Fruit fly (Drosophila melanogaster) whole organism, embryonic: ENCODE measurements around the gene rno.
A peak's percentile ranks its signal among the peaks of the same experiment; 100 is the strongest.

Source experiments
- Atf-2 ChIP-seq: fragments of 200-800 bp; sonication (Bioruptor generic); optimal IDR thresholded peaks from 2 replicates; lab custom pipeline; 2016; ENCODE audit warnings: missing biosample characterization, missing genetic modification characterization
- B-H2 ChIP-seq: fragments of 200-800 bp; sonication (Bioruptor generic); optimal IDR thresholded peaks from 2 replicates; lab custom pipeline; 2018; ENCODE audit warnings: missing biosample characterization, mild to moderate bottlenecking, missing genetic modification characterization
- BEAF-32 ChIP-seq: fragments of 200-800 bp; sonication (Bioruptor generic); optimal IDR thresholded peaks from 3 replicates; lab custom pipeline; 2017; ENCODE audit warnings: missing biosample characterization, missing genetic modification characterization, mild to moderate bottlenecking, moderate library complexity, missing genetic modification reagents
- CG10654 ChIP-seq: fragments of 200-800 bp; sonication (Bioruptor generic); optimal IDR thresholded peaks from 2 replicates; lab custom pipeline; 2016; ENCODE audit warnings: missing biosample characterization, missing genetic modification characterization
- CG11093 ChIP-seq: fragments of 200-800 bp; sonication (Bioruptor generic); IDR thresholded peaks from 3 replicates; pipeline ENCODE4 v1.3.6; 2022; ENCODE audit warnings: missing biosample characterization, missing genetic modification characterization
- CG11456 ChIP-seq: fragments of 200-800 bp; sonication (Bioruptor generic); IDR thresholded peaks from 3 replicates; pipeline ENCODE4 v1.3.6; 2022; ENCODE audit warnings: missing biosample characterization, missing genetic modification characterization
- CG14965 ChIP-seq: fragments of 200-800 bp; sonication (Bioruptor generic); optimal IDR thresholded peaks from 2 replicates; lab custom pipeline; 2016; ENCODE audit warnings: missing biosample characterization, missing genetic modification characterization, borderline replicate concordance
- CG15479 ChIP-seq: fragments of 200-800 bp; sonication (Bioruptor generic); optimal IDR thresholded peaks from 3 replicates; lab custom pipeline; 2019; ENCODE audit warnings: missing biosample characterization, mild to moderate bottlenecking, missing genetic modification characterization, moderate library complexity
- CG18619 ChIP-seq: fragments of 200-800 bp; sonication (Bioruptor generic); optimal IDR thresholded peaks from 3 replicates; lab custom pipeline; 2017; ENCODE audit warnings: missing biosample characterization, mild to moderate bottlenecking, missing genetic modification characterization
- CG32532 ChIP-seq: fragments of 200-800 bp; sonication (Bioruptor generic); IDR thresholded peaks from 2 replicates; pipeline ENCODE4 v1.3.6; 2022; ENCODE audit warnings: missing biosample characterization, missing genetic modification characterization
- CG34376 ChIP-seq: fragments of 200-800 bp; sonication (Bioruptor generic); optimal IDR thresholded peaks from 2 replicates; lab custom pipeline; 2018; ENCODE audit warnings: missing biosample characterization, mild to moderate bottlenecking, missing genetic modification characterization
- CG7556 ChIP-seq: fragments of 200-800 bp; sonication (Bioruptor generic); optimal IDR thresholded peaks from 2 replicates; lab custom pipeline; 2017; ENCODE audit warnings: missing biosample characterization, mild to moderate bottlenecking, missing genetic modification characterization
- CG7987 ChIP-seq: fragments of 200-800 bp; sonication (Bioruptor generic); optimal IDR thresholded peaks from 2 replicates; lab custom pipeline; 2018; ENCODE audit warnings: missing biosample characterization, mild to moderate bottlenecking, missing genetic modification characterization, moderate library complexity
- CG8290 ChIP-seq, 3 experiments: fragments of 200-800 bp; sonication (Bioruptor generic); optimal IDR thresholded peaks; 2 replicates each; lab custom pipeline; 2016 to 2019; ENCODE audit warnings: missing biosample characterization in 3 of 3, missing genetic modification characterization in 3 of 3, mild to moderate bottlenecking in 2 of 3, moderate library complexity in 1 of 3
- CG8765 ChIP-seq: fragments of 200-800 bp; sonication (Bioruptor generic); IDR thresholded peaks from 2 replicates; pipeline ENCODE4 v1.3.6; 2022; ENCODE audit warnings: missing biosample characterization, missing genetic modification characterization
- Chrac-16 ChIP-seq: fragments of 200-800 bp; sonication (Bioruptor generic); optimal IDR thresholded peaks from 3 replicates; lab custom pipeline; 2016; ENCODE audit warnings: missing biosample characterization, missing genetic modification characterization
- CoRest ChIP-seq: fragments of 200-800 bp; sonication (Bioruptor generic); optimal IDR thresholded peaks from 3 replicates; lab custom pipeline; 2018; ENCODE audit warnings: missing biosample characterization, mild to moderate bottlenecking, missing genetic modification characterization, moderate library complexity
- D19A ChIP-seq: fragments of 200-800 bp; optimal IDR thresholded peaks from 3 replicates; lab custom pipeline; 2019; ENCODE audit warnings: missing biosample characterization, mild to moderate bottlenecking, missing genetic modification characterization, moderate library complexity
- Dip3 ChIP-seq: fragments of 200-800 bp; sonication (Bioruptor generic); optimal IDR thresholded peaks from 3 replicates; lab custom pipeline; 2016; ENCODE audit warnings: missing biosample characterization, missing genetic modification characterization
- ERR ChIP-seq: fragments of 200-800 bp; sonication (Bioruptor generic); optimal IDR thresholded peaks from 2 replicates; lab custom pipeline; 2016; ENCODE audit warnings: missing biosample characterization, missing genetic modification characterization
- Ets65A ChIP-seq: fragments of 200-800 bp; sonication (Bioruptor generic); peaks from one replicate; lab custom pipeline; 2016; ENCODE audit warnings: missing biosample characterization, missing genetic modification characterization
- Hr51 ChIP-seq, 2 experiments: fragments of 200-800 bp; sonication (Bioruptor generic); optimal IDR thresholded peaks; 2 replicates in 1 of 2; 3 replicates in 1 of 2; lab custom pipeline; 2016 to 2018; ENCODE audit warnings: missing biosample characterization in 2 of 2, missing genetic modification characterization in 2 of 2, mild to moderate bottlenecking in 1 of 2, moderate library complexity in 1 of 2
- Med ChIP-seq: fragments of 200-800 bp; sonication (Bioruptor generic); peaks from one replicate; lab custom pipeline; 2016; ENCODE audit warnings: missing biosample characterization, missing genetic modification characterization, mild to moderate bottlenecking, inconsistent platforms, moderate library complexity
- Myb ChIP-seq: fragments of 200-800 bp; sonication (Bioruptor generic); optimal IDR thresholded peaks from 2 replicates; lab custom pipeline; 2016; ENCODE audit warnings: missing biosample characterization, missing genetic modification characterization
- Opbp ChIP-seq: fragments of 200-800 bp; sonication (Bioruptor generic); IDR thresholded peaks from 3 replicates; pipeline ENCODE4 v1.3.6; 2022; ENCODE audit warnings: missing biosample characterization, missing genetic modification characterization; ENCODE audit not compliant: partially characterized antibody
- Ravus ChIP-seq: fragments of 200-800 bp; sonication (Bioruptor generic); IDR thresholded peaks from 2 replicates; pipeline ENCODE4 v1.3.6; 2022; ENCODE audit warnings: missing biosample characterization, missing genetic modification characterization
- ara ChIP-seq: fragments of 200-800 bp; sonication (Bioruptor generic); IDR thresholded peaks from 2 replicates; pipeline ENCODE4 v1.3.6; 2022; ENCODE audit warnings: missing biosample characterization, missing genetic modification characterization
- az2 ChIP-seq: fragments of 200-800 bp; sonication (Bioruptor generic); optimal IDR thresholded peaks from 3 replicates; lab custom pipeline; 2016; ENCODE audit warnings: missing biosample characterization, missing genetic modification characterization
- bsh ChIP-seq, 2 experiments: fragments of 200-800 bp; sonication (Bioruptor generic); optimal IDR thresholded peaks; 2 replicates each; lab custom pipeline; 2017 to 2018; ENCODE audit warnings: mild to moderate bottlenecking in 2 of 2, missing biosample characterization in 2 of 2, missing genetic modification characterization in 2 of 2, moderate library complexity in 1 of 2
- cg ChIP-seq: fragments of 200-800 bp; sonication (Bioruptor generic); optimal IDR thresholded peaks from 3 replicates; lab custom pipeline; 2019; ENCODE audit warnings: missing biosample characterization, mild to moderate bottlenecking, missing genetic modification characterization, moderate library complexity
- cwo ChIP-seq: fragments of 200-800 bp; sonication (Bioruptor generic); optimal IDR thresholded peaks from 3 replicates; lab custom pipeline; 2017; ENCODE audit warnings: missing biosample characterization, missing genetic modification characterization, mild to moderate bottlenecking, moderate library complexity, missing genetic modification reagents
- ems ChIP-seq: fragments of 200-800 bp; sonication (Bioruptor generic); optimal IDR thresholded peaks from 3 replicates; lab custom pipeline; 2016; ENCODE audit warnings: missing biosample characterization, missing genetic modification characterization
- en ChIP-seq: fragments of 200-800 bp; sonication (Bioruptor generic); optimal IDR thresholded peaks from 2 replicates; lab custom pipeline; 2016; ENCODE audit warnings: missing biosample characterization, missing genetic modification characterization
- gcm2 ChIP-seq: fragments of 200-800 bp; sonication (Bioruptor generic); optimal IDR thresholded peaks from 2 replicates; lab custom pipeline; 2016; ENCODE audit warnings: missing biosample characterization, missing genetic modification characterization
- grau ChIP-seq: fragments of 200-800 bp; optimal IDR thresholded peaks from 3 replicates; lab custom pipeline; 2019; ENCODE audit warnings: missing biosample characterization, mild to moderate bottlenecking, missing genetic modification characterization, moderate library complexity
- gro ChIP-seq: fragments of 200-800 bp; sonication (Bioruptor generic); optimal IDR thresholded peaks from 2 replicates; lab custom pipeline; 2016; ENCODE audit warnings: missing biosample characterization, missing genetic modification characterization
- her ChIP-seq: fragments of 200-800 bp; sonication (Bioruptor generic); optimal IDR thresholded peaks from 2 replicates; lab custom pipeline; 2016; ENCODE audit warnings: missing biosample characterization, missing genetic modification characterization
- ind ChIP-seq: fragments of 200-800 bp; sonication (Bioruptor generic); optimal IDR thresholded peaks from 3 replicates; lab custom pipeline; 2016; ENCODE audit warnings: missing biosample characterization, missing genetic modification characterization
- inv ChIP-seq: fragments of 200-800 bp; sonication (Bioruptor generic); IDR thresholded peaks from 2 replicates; pipeline ENCODE4 v1.3.6; 2022; ENCODE audit warnings: missing biosample characterization, missing genetic modification characterization; ENCODE audit not compliant: partially characterized antibody
- lbe ChIP-seq: fragments of 200-800 bp; sonication (Bioruptor generic); optimal IDR thresholded peaks from 2 replicates; lab custom pipeline; 2016; ENCODE audit warnings: missing biosample characterization, mild to moderate bottlenecking, missing genetic modification characterization
- pan ChIP-seq, 4 experiments: fragments of >200 bp in 3 of 4; fragments of 200-800 bp in 1 of 4; sonication (Bioruptor generic) in 1 of 4; optimal IDR thresholded peaks in 3 of 4; IDR thresholded peaks in 1 of 4; 2 replicates each; pipeline versions ENCODE4 v1.3.6 to Lab custom; 2017 to 2022; ENCODE audit warnings: missing biosample characterization in 2 of 4, missing genetic modification characterization in 2 of 4, mixed read lengths in 1 of 4
- pita ChIP-seq: fragments of 200-800 bp; sonication (Bioruptor generic); optimal IDR thresholded peaks from 2 replicates; lab custom pipeline; 2017; ENCODE audit warnings: missing biosample characterization, mild to moderate bottlenecking, missing genetic modification characterization
- pros ChIP-seq: fragments of 200-800 bp; sonication (Bioruptor generic); optimal IDR thresholded peaks from 3 replicates; lab custom pipeline; 2019; ENCODE audit warnings: missing biosample characterization, mild to moderate bottlenecking, missing genetic modification characterization, moderate library complexity
- ro ChIP-seq: fragments of 200-800 bp; sonication (Bioruptor generic); IDR thresholded peaks from 2 replicates; pipeline ENCODE4 v1.3.6; 2022; ENCODE audit warnings: missing biosample characterization, missing genetic modification characterization
- salm ChIP-seq: fragments of 200-800 bp; sonication (Bioruptor generic); optimal IDR thresholded peaks from 2 replicates; lab custom pipeline; 2018; ENCODE audit warnings: missing biosample characterization, mild to moderate bottlenecking, missing genetic modification characterization
- schlank ChIP-seq: fragments of 200-800 bp; sonication (Bioruptor generic); optimal IDR thresholded peaks from 2 replicates; lab custom pipeline; 2018; ENCODE audit warnings: missing biosample characterization, mild to moderate bottlenecking, missing genetic modification characterization
- sisA ChIP-seq: fragments of 200-800 bp; sonication (Bioruptor generic); IDR thresholded peaks from 2 replicates; pipeline ENCODE4 v1.3.6; 2022; ENCODE audit warnings: missing biosample characterization, missing genetic modification characterization
- wek ChIP-seq: fragments of 200-800 bp; sonication (Bioruptor generic); optimal IDR thresholded peaks from 3 replicates; lab custom pipeline; 2018; ENCODE audit warnings: missing biosample characterization, mild to moderate bottlenecking, missing genetic modification characterization, moderate library complexity
- zfh2 ChIP-seq: fragments of 200-800 bp; sonication (Bioruptor generic); optimal IDR thresholded peaks from 2 replicates; lab custom pipeline; 2016; ENCODE audit warnings: missing biosample characterization, missing genetic modification characterization

The rno gene

dm6 chr3L:156591-157303 lies 42.8 kb downstream of the rno start (continued):
- TF ChIP-seq Dip3 (GFP tag; lab: Kevin White, UChicago) (no peak), pan (optimal IDR thresholded peaks at IDR 0.05; lab: Kevin White, UChicago) (no peak), pan (GFP tag; optimal IDR thresholded peaks at IDR 0.05 in 1 of 2, IDR thresholded peaks at IDR 0.05 in 1 of 2) (no peak), CG18619 (GFP tag; lab: Kevin White, UChicago) (no peak), zfh2 (GFP tag; lab: Kevin White, UChicago) (no peak), gro (GFP tag; lab: Kevin White, UChicago) (peak; percentile 20), CG7987 (peak; percentile 28), schlank (tag; lab: Kevin White, UChicago) (peak; percentile 19), CoRest (tag; lab: Kevin White, UChicago) (no peak), en (no peak), cg (GFP tag; lab: Kevin White, UChicago) (no peak), her (GFP tag; lab: Kevin White, UChicago) (no peak), cwo (GFP tag; lab: Kevin White, UChicago) (no peak), pita (no peak), CG32532 (peak; percentile 12; the same call in 1 of the 2 replicates), Hr51 (GFP tag; optimal IDR thresholded peaks at IDR 0.05; lab: Kevin White, UChicago) (no peak), ems (GFP tag; lab: Kevin White, UChicago) (no peak), CG11093 (GFP tag; lab: Robert Waterston, UW) (no peak), salm (tag; lab: Kevin White, UChicago) (no peak), inv (GFP tag; lab: Robert Waterston, UW) (no peak), gcm2 (GFP tag; lab: Kevin White, UChicago) (no peak), ro (GFP tag; lab: Robert Waterston, UW) (no peak), CG15479 (peak; percentile 10), Opbp (GFP tag; lab: Robert Waterston, UW) (no peak), Chrac-16 (GFP tag; lab: Kevin White, UChicago) (no peak), wek (GFP tag; lab: Kevin White, UChicago) (no peak), lbe (GFP tag; lab: Kevin White, UChicago) (peak; percentile 14), CG8290 (GFP tag; optimal IDR thresholded peaks at IDR 0.05; lab: Kevin White, UChicago) (no peak), CG8290 (tag; optimal IDR thresholded peaks at IDR 0.05; lab: Kevin White, UChicago) (peak in 1 of 2 experiments; percentile 47), ERR (no peak), az2 (GFP tag; lab: Kevin White, UChicago) (no peak), sisA (GFP tag; lab: Robert Waterston, UW) (no peak), CG14965 (GFP tag; lab: Kevin White, UChicago) (no peak), CG10654 (GFP tag; lab: Kevin White, UChicago) (no peak), bsh (GFP tag; optimal IDR thresholded peaks at IDR 0.05; lab: Kevin White, UChicago) (no peak), CG8765 (GFP tag; lab: Robert Waterston, UW) (no peak), ara (GFP tag; lab: Robert Waterston, UW) (no peak), Ravus (GFP tag; lab: Robert Waterston, UW) (no peak), pros (no peak), CG11456 (no peak), BEAF-32 (GFP tag; lab: Kevin White, UChicago) (no peak), CG7556 (GFP tag; lab: Kevin White, UChicago) (no peak), ind (GFP tag; lab: Kevin White, UChicago) (no peak), grau (tag; lab: Kevin White, UChicago) (no peak), D19A (tag; lab: Kevin White, UChicago) (no peak), Atf-2 (GFP tag; lab: Kevin White, UChicago) (no peak), B-H2 (peak; percentile 12), CG34376 (GFP tag; lab: Kevin White, UChicago) (peak; percentile 72), Ets65A (GFP tag; lab: Kevin White, UChicago) (no peak), Myb (GFP tag; lab: Kevin White, UChicago) (no peak), Med (GFP tag; lab: Kevin White, UChicago) (peak; percentile 62)
